Fruit fly (Drosophila melanogaster): ENCODE data around the gene CG18404.
A peak's percentile ranks its signal among the peaks of the same experiment; 100 is the strongest.

Gene CG18404

dm6 chr3R:30276482-30277282 is 23.7 kb downstream of the CG18404 start:
- TF ChIP-seq Sox14 (GFP tag; optimal IDR thresholded peaks at IDR 0.05) (peak; percentile 86), lz (GFP tag; optimal IDR thresholded peaks at IDR 0.05) (peak; percentile 90), fd85E (GFP tag; optimal IDR thresholded peaks at IDR 0.05) (no peak), cyc (GFP tag; optimal IDR thresholded peaks at IDR 0.05) (peak; percentile 80), fd59A (GFP tag; optimal IDR thresholded peaks at IDR 0.05) (peak; percentile 84), OdsH (GFP tag; optimal IDR thresholded peaks at IDR 0.05) (peak; percentile 58), dsx (GFP tag; optimal IDR thresholded peaks at IDR 0.05; ENCODE audit: poor library complexity, severe bottlenecking) (peak; percentile 91), CG34406 (GFP tag; optimal IDR thresholded peaks at IDR 0.05) (peak; percentile 78), CG6854 (GFP tag; optimal IDR thresholded peaks at IDR 0.05) (peak; percentile 51), Sox102F (GFP tag; optimal IDR thresholded peaks at IDR 0.05) (peak; percentile 89), Ets21C (GFP tag; optimal IDR thresholded peaks at IDR 0.05) (peak; percentile 76), Gug (GFP tag; IDR thresholded peaks at IDR 0.05) (peak; percentile 46; the same call in 1 of the 2 replicates), CG11902 (GFP tag; optimal IDR thresholded peaks at IDR 0.05) (peak; percentile 55), spab (GFP tag; optimal IDR thresholded peaks at IDR 0.05) (peak; percentile 86), CG10669 (GFP tag; optimal IDR thresholded peaks at IDR 0.05) (peak; percentile 89), salr (GFP tag; optimal IDR thresholded peaks at IDR 0.05) (peak; percentile 50 to 64), dac (GFP tag; optimal IDR thresholded peaks at IDR 0.05) (peak; percentile 46), Smox (GFP tag; optimal IDR thresholded peaks at IDR 0.05) (peak; percentile 90), CG6792 (GFP tag; optimal IDR thresholded peaks at IDR 0.05) (peak; percentile 75), CG6276 (GFP tag; optimal IDR thresholded peaks at IDR 0.05) (peak; percentile 61), CG11762 (GFP tag; optimal IDR thresholded peaks at IDR 0.05; ENCODE audit: insufficient read depth) (peak; percentile 49), CG6808 (GFP tag; optimal IDR thresholded peaks at IDR 0.05) (peak; percentile 87), Eip78C (GFP tag) (peak; percentile 96), CG3919 (GFP tag; optimal IDR thresholded peaks at IDR 0.05) (peak; percentile 78), CG8632 (GFP tag; optimal IDR thresholded peaks at IDR 0.05) (peak; percentile 64), Ets96B (tag; optimal IDR thresholded peaks at IDR 0.05) (peak; percentile 90), eg (GFP tag; IDR thresholded peaks at IDR 0.05) (peak; percentile 78), Hr39 (GFP tag; optimal IDR thresholded peaks at IDR 0.05) (peak; percentile 87), Eip75B (GFP tag; optimal IDR thresholded peaks at IDR 0.05) (peak; percentile 89), CG7368 (GFP tag; optimal IDR thresholded peaks at IDR 0.05) (peak; percentile 33), CG4318 (GFP tag; optimal IDR thresholded peaks at IDR 0.05) (no peak), CG32006 (GFP tag; optimal IDR thresholded peaks at IDR 0.05) (peak; percentile 62), esn (GFP tag; optimal IDR thresholded peaks at IDR 0.05) (peak; percentile 94), CG3032 (tag; optimal IDR thresholded peaks at IDR 0.05) (peak; percentile 91), CG8319 (GFP tag; optimal IDR thresholded peaks at IDR 0.05) (peak; percentile 5), Lpt (GFP tag; optimal IDR thresholded peaks at IDR 0.05) (peak; percentile 26), CG16779 (tag; optimal IDR thresholded peaks at IDR 0.05) (peak; percentile 61), CG1621 (tag; optimal IDR thresholded peaks at IDR 0.05) (peak; percentile 76), ss (GFP tag; optimal IDR thresholded peaks at IDR 0.05) (peak; percentile 86 to 89), fkh (GFP tag; optimal IDR thresholded peaks at IDR 0.05) (peak; percentile 98), Met (GFP tag; optimal IDR thresholded peaks at IDR 0.05) (peak; percentile 93), CG15336 (GFP tag; IDR thresholded peaks at IDR 0.05) (peak; percentile 47; the same call in 1 of the 2 replicates), CG31627 (GFP tag; optimal IDR thresholded peaks at IDR 0.05) (peak; percentile 84), svp (GFP tag) (peak; percentile 95), Eip93F (GFP tag; optimal IDR thresholded peaks at IDR 0.05) (peak; percentile 42), acj6 (GFP tag; optimal IDR thresholded peaks at IDR 0.05) (peak; percentile 81), CG11294 (GFP tag; IDR thresholded peaks at IDR 0.05) (peak; percentile 30; the same call in 1 of the 2 replicates), CG8119 (GFP tag; IDR thresholded peaks at IDR 0.05) (peak; percentile 55; the same call in 1 of the 3 replicates), CG9139 (GFP tag; optimal IDR thresholded peaks at IDR 0.05) (peak; percentile 76), Sox15 (GFP tag; optimal IDR thresholded peaks at IDR 0.05) (peak; percentile 63)
